Worm (Caenorhabditis elegans): ENCODE data around the gene lido-6.

DNA sequence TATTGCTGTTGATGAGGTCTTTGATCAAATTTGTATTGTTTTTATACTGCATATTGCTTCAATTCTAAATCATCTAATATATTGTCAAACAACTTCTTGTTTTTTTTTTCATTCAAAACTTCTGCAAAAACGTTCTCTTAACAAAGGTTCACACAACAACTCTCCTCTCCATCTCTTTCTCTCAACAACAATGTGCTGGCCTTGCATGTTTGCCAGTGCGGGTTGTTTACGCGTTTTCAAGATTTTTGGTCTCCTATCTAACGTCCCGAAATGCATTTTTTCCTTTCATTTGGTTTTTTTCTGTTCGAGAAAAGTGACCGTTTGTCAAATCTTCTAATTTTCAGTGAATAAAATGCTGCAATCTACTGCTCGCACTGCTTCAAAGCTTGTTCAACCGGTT is 22.6 kb downstream of the lido-6 start, which contains the start of gene sod-3:
- TF ChIP-seq ama-1 (optimal IDR thresholded peaks at IDR 0.05): no peak
- TF ChIP-seq unc-39 (tag; optimal IDR thresholded peaks at IDR 0.05): no peak
- no peak for TF ChIP-seq unc-62 (GFP tag; optimal IDR thresholded peaks at IDR 0.05)
- no peak for TF ChIP-seq elt-3 (tag; optimal IDR thresholded peaks at IDR 0.05)
- TF ChIP-seq nhr-77 (tag; optimal IDR thresholded peaks at IDR 0.05): no peak
- no peak for TF ChIP-seq ZK546.5 (tag; optimal IDR thresholded peaks at IDR 0.05)
- no peak for TF ChIP-seq snpc-4 (tag; optimal IDR thresholded peaks at IDR 0.05)

Measured in whole organism, L2 larva.